Worm (Caenorhabditis elegans): ENCODE measurements around the gene scl-10.

ce11 chrIV:13033516-13033915 lies 14.7 kb upstream of the scl-10 start:
- TF ChIP-seq ama-1 (optimal IDR thresholded peaks at IDR 0.05) (no peak), fos-1 (tag; optimal IDR thresholded peaks at IDR 0.05) (no peak), blmp-1 (tag; optimal IDR thresholded peaks at IDR 0.05; ENCODE audit: insufficient read depth) (no peak), zag-1 (tag; optimal IDR thresholded peaks at IDR 0.05) (no peak), snpc-4 (tag; optimal IDR thresholded peaks at IDR 0.05) (no peak), nhr-11 (tag; optimal IDR thresholded peaks at IDR 0.05) (no peak), lsy-2 (tag; optimal IDR thresholded peaks at IDR 0.05) (no peak)

All from whole organism, L2 larva.